Fruit fly (Drosophila melanogaster): Measurements from ENCODE around the gene CG3436.

Gene CG3436

DNA sequence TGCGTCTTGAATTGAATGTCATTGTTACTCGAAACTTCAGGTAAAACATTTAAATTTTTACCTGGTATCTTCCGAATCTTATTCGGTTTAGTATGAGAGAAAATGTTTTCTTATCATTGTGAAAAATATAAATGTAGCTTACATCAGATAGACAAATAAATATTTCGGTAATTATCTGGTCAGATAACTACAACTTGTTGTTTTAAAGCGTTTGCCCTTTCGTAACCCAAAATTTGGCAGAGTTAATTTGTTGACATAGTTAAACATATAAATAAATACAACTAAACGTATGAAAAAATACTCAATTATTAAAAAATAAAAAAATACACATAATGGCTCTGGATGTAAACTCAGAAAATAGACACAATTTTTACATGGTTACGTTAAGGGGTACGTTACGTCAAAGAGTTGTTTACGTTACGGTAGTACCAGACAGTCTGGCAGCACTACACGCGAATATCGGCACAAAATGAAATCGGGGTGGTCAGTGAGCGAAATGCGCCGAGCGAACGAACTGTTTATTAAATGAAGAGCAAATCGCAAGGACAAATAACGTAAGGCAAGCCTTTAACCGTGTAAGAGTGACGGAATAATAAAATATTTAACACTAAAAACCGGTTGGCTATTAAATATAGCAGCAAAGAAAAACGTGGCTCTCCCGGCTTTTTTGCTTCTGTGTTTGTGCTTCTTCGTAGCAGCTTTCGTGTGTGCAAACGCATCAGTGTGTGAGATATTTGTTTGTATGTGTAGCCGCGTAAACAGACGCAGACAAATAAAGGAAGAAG, 26.7 kb downstream of the CG3436 start (continued):
- peak; percentile 93 for TF ChIP-seq cg (GFP tag; optimal IDR thresholded peaks at IDR 0.05)
- no peak for TF ChIP-seq Lhr (GFP tag; optimal IDR thresholded peaks at IDR 0.05)
- peak; percentile 44 for TF ChIP-seq Fer1 (GFP tag; optimal IDR thresholded peaks at IDR 0.05)
- no peak for TF ChIP-seq Deaf1 (tag; optimal IDR thresholded peaks at IDR 0.05)
- TF ChIP-seq YL-1 (GFP tag; optimal IDR thresholded peaks at IDR 0.05): peak; percentile 25
- no peak for TF ChIP-seq Doc2 (GFP tag; IDR thresholded peaks at IDR 0.05)
- no peak for TF ChIP-seq Tbp (GFP tag; optimal IDR thresholded peaks at IDR 0.05)
- TF ChIP-seq CG14860 (GFP tag; IDR thresholded peaks at IDR 0.05; ENCODE audit: partially characterized antibody): 0 out of 3 replicates have a peak, but pooled peaks have one; percentile 11
- TF ChIP-seq CG10274 (GFP tag; optimal IDR thresholded peaks at IDR 0.05): no peak
- no peak for TF ChIP-seq pan (optimal IDR thresholded peaks at IDR 0.05)
- no peak for TF ChIP-seq pan (GFP tag; optimal IDR thresholded peaks at IDR 0.05 in 1 of 2, IDR thresholded peaks at IDR 0.05 in 1 of 2)
- no peak for TF ChIP-seq CG10431 (GFP tag; optimal IDR thresholded peaks at IDR 0.05)
- TF ChIP-seq nom (GFP tag; optimal IDR thresholded peaks at IDR 0.05): peak; percentile 90
- peak; percentile 40 for TF ChIP-seq trem (tag; optimal IDR thresholded peaks at IDR 0.05)
- TF ChIP-seq tna (GFP tag; IDR thresholded peaks at IDR 0.05; ENCODE audit: partially characterized antibody): 0 out of 2 replicates have a peak, but pooled peaks have one; percentile 18
- TF ChIP-seq inv (GFP tag; IDR thresholded peaks at IDR 0.05; ENCODE audit: partially characterized antibody): no peak; the same call in 1 of the 2 replicates
- TF ChIP-seq Stat92E (GFP tag; optimal IDR thresholded peaks at IDR 0.05): peak in 1 of 3 experiments; percentile 39
- TF ChIP-seq ato (GFP tag; IDR thresholded peaks at IDR 0.05; ENCODE audit: partially characterized antibody): peak; percentile 20; the same call in 1 of the 2 replicates
- TF ChIP-seq Hr3 (GFP tag; optimal IDR thresholded peaks at IDR 0.05): no peak
- TF ChIP-seq CG6175 (GFP tag; IDR thresholded peaks at IDR 0.05): no peak
- TF ChIP-seq ash1 (GFP tag; optimal IDR thresholded peaks at IDR 0.05): peak; percentile 39
- TF ChIP-seq Sry-δ (GFP tag; optimal IDR thresholded peaks at IDR 0.05): peak; percentile 9
- no peak for TF ChIP-seq CG8478 (optimal IDR thresholded peaks at IDR 0.05)
- 0 out of 2 replicates have a peak, but pooled peaks have one; percentile 29 for TF ChIP-seq bbx (GFP tag; IDR thresholded peaks at IDR 0.05; ENCODE audit: partially characterized antibody)
- peak; percentile 41 for TF ChIP-seq pzg (GFP tag; optimal IDR thresholded peaks at IDR 0.05)
- TF ChIP-seq nerfin-1 (tag; optimal IDR thresholded peaks at IDR 0.05): peak; percentile 38
- TF ChIP-seq dpn (GFP tag; optimal IDR thresholded peaks at IDR 0.05): no peak
- TF ChIP-seq HLHmδ (GFP tag; optimal IDR thresholded peaks at IDR 0.05): no peak
- no peak for TF ChIP-seq Nf-YB (GFP tag; optimal IDR thresholded peaks at IDR 0.05)
- TF ChIP-seq CG10267 (tag; optimal IDR thresholded peaks at IDR 0.05): peak; percentile 3
- TF ChIP-seq Hmr (GFP tag; optimal IDR thresholded peaks at IDR 0.05): peak; percentile 48
- TF ChIP-seq TFAM (GFP tag; optimal IDR thresholded peaks at IDR 0.05): no peak
- TF ChIP-seq CG7745 (tag; optimal IDR thresholded peaks at IDR 0.05): no peak
- TF ChIP-seq CHES-1-like (GFP tag; optimal IDR thresholded peaks at IDR 0.05): peak; percentile 40
- TF ChIP-seq BEAF-32 (GFP tag; optimal IDR thresholded peaks at IDR 0.05): peak; percentile 58
- TF ChIP-seq CG13287 (GFP tag; IDR thresholded peaks at IDR 0.05; ENCODE audit: partially characterized antibody): peak; percentile 72
- TF ChIP-seq CG12659 (GFP tag; optimal IDR thresholded peaks at IDR 0.05): peak; percentile 35
- TF ChIP-seq CG31365 (tag; optimal IDR thresholded peaks at IDR 0.05): no peak
- TF ChIP-seq Max (GFP tag; optimal IDR thresholded peaks at IDR 0.05): peak; percentile 41
- peak; percentile 33 for TF ChIP-seq lbe (GFP tag; optimal IDR thresholded peaks at IDR 0.05)
- TF ChIP-seq CG4328 (GFP tag; optimal IDR thresholded peaks at IDR 0.05): no peak
- TF ChIP-seq nerfin-2 (GFP tag; IDR thresholded peaks at IDR 0.05; ENCODE audit: partially characterized antibody): no peak
- TF ChIP-seq CG16813 (GFP tag; IDR thresholded peaks at IDR 0.05; ENCODE audit: partially characterized antibody): peak; percentile 38; the same call in 2 of the 3 replicates
- TF ChIP-seq Adf1 (GFP tag; IDR thresholded peaks at IDR 0.05): no peak
- TF ChIP-seq CTCF (GFP tag; optimal IDR thresholded peaks at IDR 0.05): peak; percentile 43
- TF ChIP-seq CG17328 (GFP tag; IDR thresholded peaks at IDR 0.05): no peak
- peak; percentile 100 for TF ChIP-seq CG9437 (GFP tag; optimal IDR thresholded peaks at IDR 0.05)
- no peak for TF ChIP-seq eve (GFP tag; optimal IDR thresholded peaks at IDR 0.05)

Measured in whole organism, embryonic.